Fruit fly (Drosophila melanogaster): ENCODE results near the gene CG7720.
A peak's percentile ranks its signal among the peaks of the same experiment; 100 is the strongest.

CG7720 gene

dm6 chr3R:18739978-18740954, 54.7 kb downstream of the CG7720 start (continued):
- TF ChIP-seq hbn (GFP tag; IDR thresholded peaks at IDR 0.05; ENCODE audit: partially characterized antibody) (peak; percentile 33; the same call in 1 of the 2 replicates), CG9727 (GFP tag; optimal IDR thresholded peaks at IDR 0.05) (peak; percentile 23), Hr51 (GFP tag; optimal IDR thresholded peaks at IDR 0.05) (peak in 1 of 2 experiments; percentile 8), wor (GFP tag; IDR thresholded peaks at IDR 0.05) (no peak), CG9817 (tag; optimal IDR thresholded peaks at IDR 0.05) (no peak), CG10543 (GFP tag; optimal IDR thresholded peaks at IDR 0.05) (peak; percentile 70), CG12299 (tag; optimal IDR thresholded peaks at IDR 0.05) (no peak), br (optimal IDR thresholded peaks at IDR 0.05) (no peak), pnt (GFP tag; optimal IDR thresholded peaks at IDR 0.05) (no peak), cato (GFP tag; optimal IDR thresholded peaks at IDR 0.05; ENCODE audit: borderline replicate concordance) (no peak), Xbp1 (GFP tag; optimal IDR thresholded peaks at IDR 0.05) (no peak), gcm (GFP tag; optimal IDR thresholded peaks at IDR 0.05) (no peak), cwo (GFP tag; optimal IDR thresholded peaks at IDR 0.05) (peak; percentile 91), HLH4C (GFP tag; IDR thresholded peaks at IDR 0.05; ENCODE audit: partially characterized antibody) (no peak), eyg (GFP tag; optimal IDR thresholded peaks at IDR 0.05) (no peak), CG1792 (GFP tag; optimal IDR thresholded peaks at IDR 0.05) (no peak), CG10274 (GFP tag; optimal IDR thresholded peaks at IDR 0.05) (no peak), YL-1 (GFP tag; optimal IDR thresholded peaks at IDR 0.05) (no peak), CG12236 (GFP tag; optimal IDR thresholded peaks at IDR 0.05) (no peak), CG6175 (GFP tag; IDR thresholded peaks at IDR 0.05) (peak; percentile 91), ase (GFP tag; IDR thresholded peaks at IDR 0.05) (no peak), wdn (GFP tag; IDR thresholded peaks at IDR 0.05) (0 out of 2 replicates have a peak, but pooled peaks have one; percentile 28), CkIIα-i1 (GFP tag; IDR thresholded peaks at IDR 0.05) (no peak), Rx (GFP tag; IDR thresholded peaks at IDR 0.05) (no peak), ssp (GFP tag; IDR thresholded peaks at IDR 0.05) (no peak), bcd (GFP tag; optimal IDR thresholded peaks at IDR 0.05) (peak; percentile 8), CG12155 (GFP tag; optimal IDR thresholded peaks at IDR 0.05) (peak; percentile 30), dan (GFP tag; IDR thresholded peaks at IDR 0.05) (no peak), caup (GFP tag; optimal IDR thresholded peaks at IDR 0.05; ENCODE audit: severe bottlenecking) (peak; percentile 38), CG34376 (GFP tag; optimal IDR thresholded peaks at IDR 0.05) (no peak), CG18476 (GFP tag; optimal IDR thresholded peaks at IDR 0.05) (no peak), fu2 (GFP tag; optimal IDR thresholded peaks at IDR 0.05) (no peak), gt (GFP tag; IDR thresholded peaks at IDR 0.05) (no peak), CG8388 (GFP tag; optimal IDR thresholded peaks at IDR 0.05) (no peak), lab (GFP tag; optimal IDR thresholded peaks at IDR 0.05) (peak; percentile 45), CG11456 (GFP tag; IDR thresholded peaks at IDR 0.05) (peak; percentile 41; the same call in 1 of the 3 replicates), chn (GFP tag; optimal IDR thresholded peaks at IDR 0.05) (no peak), knrl (GFP tag; IDR thresholded peaks at IDR 0.05; ENCODE audit: partially characterized antibody) (no peak), CG5180 (GFP tag; optimal IDR thresholded peaks at IDR 0.05) (no peak), E2f1 (GFP tag; IDR thresholded peaks at IDR 0.05) (no peak), CG31441 (GFP tag; IDR thresholded peaks at IDR 0.05) (no peak), TFAM (GFP tag; optimal IDR thresholded peaks at IDR 0.05) (no peak), CG14860 (GFP tag; IDR thresholded peaks at IDR 0.05; ENCODE audit: partially characterized antibody) (no peak), CG11723 (GFP tag; optimal IDR thresholded peaks at IDR 0.05) (no peak), Fer3 (tag; optimal IDR thresholded peaks at IDR 0.05) (no peak), MESR4 (GFP tag; optimal IDR thresholded peaks at IDR 0.05) (no peak), gce (GFP tag; IDR thresholded peaks at IDR 0.05) (no peak), CG17612 (GFP tag; IDR thresholded peaks at IDR 0.05) (no peak)

All from whole organism, embryonic.